Fruit fly (Drosophila melanogaster) whole organism, pupa: ENCODE results near the gene dpr16.
A peak's percentile ranks its signal among the peaks of the same experiment; 100 is the strongest.

Experiments used
- CG10348 ChIP-seq: fragments of 200-800 bp; sonication (Bioruptor generic); IDR thresholded peaks from 2 replicates; pipeline ENCODE4 v1.3.6; 2022; ENCODE audit warnings: missing biosample characterization, missing genetic modification characterization
- CG12605 ChIP-seq: fragments of 200-800 bp; sonication (Bioruptor generic); IDR thresholded peaks from 2 replicates; pipeline ENCODE4 v1.3.6; 2022; ENCODE audit warnings: missing biosample characterization, missing genetic modification characterization
- CG13204 ChIP-seq: fragments of 200-800 bp; sonication (Bioruptor generic); optimal IDR thresholded peaks from 2 replicates; lab custom pipeline; 2018; ENCODE audit warnings: missing biosample characterization, mild to moderate bottlenecking, missing genetic modification characterization, moderate library complexity
- CG14655 ChIP-seq: fragments of 200-800 bp; sonication (Bioruptor generic); optimal IDR thresholded peaks from 3 replicates; lab custom pipeline; 2017; ENCODE audit warnings: mild to moderate bottlenecking, missing biosample characterization, missing genetic modification reagents, missing genetic modification characterization
- CG15710 ChIP-seq: fragments of 200-800 bp; sonication (Bioruptor generic); optimal IDR thresholded peaks from 2 replicates; lab custom pipeline; 2018; ENCODE audit warnings: missing biosample characterization, mild to moderate bottlenecking, missing genetic modification characterization, moderate library complexity
- CG17806 ChIP-seq: fragments of 200-800 bp; sonication (Bioruptor generic); optimal IDR thresholded peaks from 2 replicates; lab custom pipeline; 2018; ENCODE audit warnings: missing biosample characterization, mild to moderate bottlenecking, missing genetic modification characterization, moderate library complexity
- CG32121 ChIP-seq: fragments of 200-800 bp; sonication (Bioruptor generic); IDR thresholded peaks from 2 replicates; pipeline ENCODE4 v1.3.6; 2022; ENCODE audit warnings: missing biosample characterization, missing genetic modification characterization
- CG34367 ChIP-seq: fragments of 200-800 bp; sonication (Bioruptor generic); optimal IDR thresholded peaks from 2 replicates; lab custom pipeline; 2018; ENCODE audit warnings: missing biosample characterization, mild to moderate bottlenecking, missing genetic modification characterization
- CG4496 ChIP-seq: fragments of 200-800 bp; sonication (Bioruptor generic); IDR thresholded peaks from 3 replicates; pipeline ENCODE4 v1.3.6; 2022; ENCODE audit warnings: missing biosample characterization, missing genetic modification characterization
- CG8159 ChIP-seq: fragments of 200-800 bp; sonication (Bioruptor generic); optimal IDR thresholded peaks from 3 replicates; lab custom pipeline; 2018; ENCODE audit warnings: missing biosample characterization, mild to moderate bottlenecking, missing genetic modification characterization, moderate library complexity
- CG8301 ChIP-seq: fragments of 200-800 bp; sonication (Bioruptor generic); optimal IDR thresholded peaks from 2 replicates; lab custom pipeline; 2018; ENCODE audit warnings: missing biosample characterization, mild to moderate bottlenecking, missing genetic modification characterization
- CG9948 ChIP-seq: fragments of 200-800 bp; sonication (Bioruptor generic); optimal IDR thresholded peaks from 2 replicates; lab custom pipeline; 2018; ENCODE audit warnings: missing biosample characterization, mild to moderate bottlenecking, missing genetic modification characterization, moderate library complexity
- D1 ChIP-seq: fragments of 200-800 bp; sonication (Bioruptor generic); optimal IDR thresholded peaks from 2 replicates; lab custom pipeline; 2018; ENCODE audit warnings: missing biosample characterization, mild to moderate bottlenecking, missing genetic modification characterization, moderate library complexity
- EcR ChIP-seq: fragments of 200-800 bp; sonication (Bioruptor generic); optimal IDR thresholded peaks from 3 replicates; lab custom pipeline; 2019; ENCODE audit warnings: missing biosample characterization, missing genetic modification characterization, mild to moderate bottlenecking, moderate library complexity, missing genetic modification reagents
- Ets98B ChIP-seq: fragments of 200-800 bp; sonication (Bioruptor generic); IDR thresholded peaks from 2 replicates; pipeline ENCODE4 v1.3.6; 2022; ENCODE audit warnings: missing biosample characterization, missing genetic modification characterization
- Pif1A ChIP-seq: fragments of 200-800 bp; sonication (Bioruptor generic); optimal IDR thresholded peaks from 3 replicates; lab custom pipeline; 2016; ENCODE audit warnings: missing biosample characterization, missing genetic modification characterization
- Pif1B ChIP-seq: fragments of 200-800 bp; sonication (Bioruptor generic); optimal IDR thresholded peaks from 3 replicates; lab custom pipeline; 2016; ENCODE audit warnings: missing biosample characterization, missing genetic modification characterization
- Snoo ChIP-seq: fragments of 200-800 bp; sonication (Bioruptor generic); optimal IDR thresholded peaks from 3 replicates; lab custom pipeline; 2017; ENCODE audit warnings: missing biosample characterization, mild to moderate bottlenecking, missing genetic modification characterization, inconsistent platforms
- fd96Ca ChIP-seq: fragments of 200-800 bp; sonication (Bioruptor generic); IDR thresholded peaks from 3 replicates; pipeline ENCODE4 v1.3.6; 2022; ENCODE audit warnings: missing biosample characterization, missing genetic modification characterization
- gl ChIP-seq: fragments of 200-800 bp; sonication (Bioruptor generic); optimal IDR thresholded peaks from 2 replicates; lab custom pipeline; 2018; ENCODE audit warnings: missing biosample characterization, mild to moderate bottlenecking, missing genetic modification characterization
- rn ChIP-seq: fragments of 200-800 bp; sonication (Bioruptor generic); IDR thresholded peaks from 2 replicates; pipeline ENCODE4 v1.3.6; 2022; ENCODE audit warnings: missing biosample characterization, missing genetic modification characterization

dpr16 gene

dm6 chr3R:5122266-5123096 lies 28.2 kb upstream of the dpr16 start:
- no peak for TF ChIP-seq CG8301
- no peak for TF ChIP-seq Ets98B (GFP tag; lab: Robert Waterston, UW)
- TF ChIP-seq Pif1B (GFP tag; lab: Kevin White, UChicago): no peak
- no peak for TF ChIP-seq CG8159 (tag; lab: Kevin White, UChicago)
- no peak for TF ChIP-seq fd96Ca (GFP tag; lab: Robert Waterston, UW)
- TF ChIP-seq Pif1A (GFP tag; lab: Kevin White, UChicago): no peak
- TF ChIP-seq CG14655 (GFP tag; lab: Kevin White, UChicago): no peak
- TF ChIP-seq, all 21 proteins: peak for 0

DNA sequence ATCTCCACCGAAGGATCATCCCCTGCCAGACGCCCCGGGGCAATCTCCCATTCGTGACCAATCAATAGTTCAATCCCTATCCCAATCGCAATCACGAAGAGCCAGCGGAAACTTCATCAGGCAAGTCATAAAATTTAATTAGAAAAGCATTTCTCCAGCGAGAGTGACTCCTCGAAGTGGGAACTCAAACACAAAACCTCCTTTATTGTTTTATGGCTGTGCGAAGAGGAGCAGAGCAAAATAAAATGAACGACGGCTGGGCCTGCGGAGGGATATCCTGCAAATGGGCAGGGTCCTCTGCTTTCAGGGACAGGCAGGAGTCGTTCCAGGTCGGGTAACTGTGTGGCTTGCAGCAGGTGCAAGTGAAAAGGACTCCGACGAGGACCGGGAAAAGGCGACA lies 25.8 kb upstream of the dpr16 start:
- no peak for TF ChIP-seq CG9948
- no peak for TF ChIP-seq Snoo (tag; lab: Kevin White, UChicago)
- no peak for TF ChIP-seq CG34367 (tag; lab: Kevin White, UChicago)
- TF ChIP-seq CG12605 (GFP tag; lab: Robert Waterston, UW): no peak
- TF ChIP-seq gl (tag; lab: Kevin White, UChicago): no peak
- TF ChIP-seq rn (GFP tag; lab: Robert Waterston, UW): no peak
- no peak for TF ChIP-seq CG14655 (GFP tag; lab: Kevin White, UChicago)
- TF ChIP-seq Pif1A (GFP tag; lab: Kevin White, UChicago): no peak

DNA sequence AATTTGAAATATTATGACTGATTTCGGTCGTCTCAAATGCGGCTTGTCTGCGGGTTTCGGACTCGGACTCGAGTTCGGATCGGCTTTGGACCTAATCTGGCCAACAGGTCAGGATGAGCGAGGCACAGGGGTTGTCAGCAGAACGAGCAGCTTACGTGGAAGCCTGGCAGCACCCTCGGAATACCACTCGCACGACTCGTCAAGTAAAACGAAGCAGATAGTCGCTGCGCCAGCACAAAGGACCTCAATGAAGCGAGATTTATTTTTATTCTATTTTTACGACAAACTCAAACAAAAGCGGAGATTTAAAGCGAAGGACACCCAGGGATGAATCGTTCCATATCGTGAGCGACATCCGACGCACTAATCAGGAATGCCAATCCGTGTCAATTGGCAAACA lies 24.9 kb upstream of the dpr16 start:
- TF ChIP-seq CG8159 (tag; lab: Kevin White, UChicago): no peak
- no peak for TF ChIP-seq Ets98B (GFP tag; lab: Robert Waterston, UW)
- no peak for TF ChIP-seq CG8301
- no peak for TF ChIP-seq fd96Ca (GFP tag; lab: Robert Waterston, UW)
- TF ChIP-seq CG15710 (tag; lab: Kevin White, UChicago): no peak
- TF ChIP-seq CG32121 (GFP tag; lab: Robert Waterston, UW): no peak
- TF ChIP-seq CG34367 (tag; lab: Kevin White, UChicago): no peak
- TF ChIP-seq D1: no peak
- no peak for TF ChIP-seq CG14655 (GFP tag; lab: Kevin White, UChicago)
- no peak for TF ChIP-seq CG12605 (GFP tag; lab: Robert Waterston, UW)
- no peak for TF ChIP-seq Pif1B (GFP tag; lab: Kevin White, UChicago)
- TF ChIP-seq CG10348 (GFP tag; lab: Robert Waterston, UW): no peak
- no peak for TF ChIP-seq CG13204 (GFP tag; lab: Kevin White, UChicago)

DNA sequence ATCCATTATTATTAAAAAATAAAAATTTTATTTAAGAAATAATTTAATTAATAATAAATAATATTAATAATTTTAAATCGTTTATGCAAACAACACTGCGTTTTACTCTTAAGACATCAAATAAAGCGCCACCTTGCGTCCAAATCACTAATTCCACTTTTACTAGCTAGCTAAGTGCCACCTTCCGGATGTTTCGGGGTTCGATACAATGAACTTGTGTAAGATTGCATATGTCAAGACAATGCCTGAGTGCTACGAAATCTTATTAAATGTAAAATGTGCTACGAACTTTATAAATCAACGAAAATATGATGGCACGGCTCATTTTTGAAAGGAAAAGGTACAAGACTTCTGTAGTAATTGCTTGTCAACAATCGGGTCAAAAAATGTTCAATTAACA lies 23.8 kb upstream of the dpr16 start:
- TF ChIP-seq CG8159 (tag; lab: Kevin White, UChicago): no peak
- TF ChIP-seq D1: peak; percentile 84
- peak; percentile 3 for TF ChIP-seq CG17806 (tag; lab: Kevin White, UChicago)

dm6 chr3R:5127790-5128243 lies 22.9 kb upstream of the dpr16 start, which contains the start of gene RabGGTa:
Gene RabGGTa (plus strand): TSS chr3R:5128087.
- TF ChIP-seq CG12605 (GFP tag; lab: Robert Waterston, UW) (peak; percentile 45), Snoo (tag; lab: Kevin White, UChicago) (peak; percentile 57), CG4496 (GFP tag; lab: Robert Waterston, UW) (peak; percentile 80), EcR (no peak), Ets98B (GFP tag; lab: Robert Waterston, UW) (peak; percentile 82), CG8301 (peak; percentile 76), D1 (peak; percentile 78), fd96Ca (GFP tag; lab: Robert Waterston, UW) (no peak), Pif1B (GFP tag; lab: Kevin White, UChicago) (peak; percentile 57), CG10348 (GFP tag; lab: Robert Waterston, UW) (no peak), gl (tag; lab: Kevin White, UChicago) (peak; percentile 35), CG9948 (peak; percentile 62), CG14655 (GFP tag; lab: Kevin White, UChicago) (peak; percentile 71), CG34367 (tag; lab: Kevin White, UChicago) (peak; percentile 62), CG13204 (GFP tag; lab: Kevin White, UChicago) (no peak), rn (GFP tag; lab: Robert Waterston, UW) (0 out of 2 replicates have a peak, but pooled peaks have one; percentile 8), CG8159 (tag; lab: Kevin White, UChicago) (peak; percentile 71), CG32121 (GFP tag; lab: Robert Waterston, UW) (peak; percentile 57; the same call in 1 of the 2 replicates), Pif1A (GFP tag; lab: Kevin White, UChicago) (peak; percentile 56), CG17806 (tag; lab: Kevin White, UChicago) (peak; percentile 68), CG15710 (tag; lab: Kevin White, UChicago) (peak; percentile 61)
- TF ChIP-seq, all 21 proteins: peak for 17

- TF ChIP-seq CG32121 (GFP tag; lab: Robert Waterston, UW): no peak
- no peak for TF ChIP-seq CG10348 (GFP tag; lab: Robert Waterston, UW)
- TF ChIP-seq CG12605 (GFP tag; lab: Robert Waterston, UW): no peak
- TF ChIP-seq Pif1B (GFP tag; lab: Kevin White, UChicago): no peak
- TF ChIP-seq D1: no peak
- no peak for TF ChIP-seq EcR
Measured at dm6 chr3R:5138889-5139288, 11.8 kb upstream of the dpr16 start, which contains the start of gene CG12589. Gene CG12589 (minus strand): TSS chr3R:5138989.
